Fruit fly (Drosophila melanogaster) whole organism, larva: ENCODE data around the gene CG7298.
A peak's percentile ranks its signal among the peaks of the same experiment; 100 is the strongest.

Experiments used
- noc ChIP-seq: fragments of 200-800 bp; sonication (Bioruptor generic); optimal IDR thresholded peaks from 3 replicates; lab custom pipeline; 2019; ENCODE audit warnings: missing biosample characterization, mild to moderate bottlenecking, missing genetic modification characterization, moderate library complexity

Gene CG7298

dm6 chr3L:20187885-20188570, 15.5 kb downstream of the CG7298 start, which contains the start of gene Ssk:
Ssk (plus strand) TSS chr3L:20188522.
- TF ChIP-seq noc (tag; lab: Kevin White, UChicago) = peak; percentile 65

- no peak for TF ChIP-seq noc (tag; lab: Kevin White, UChicago)
These were observed 17.0 kb downstream of the CG7298 start for dm6 chr3L:20186294-20187020.

dm6 chr3L:20185886-20186285, 17.6 kb downstream of the CG7298 start:
- TF ChIP-seq noc (tag; lab: Kevin White, UChicago) = no peak

dm6 chr3L:20185206-20185868, 18.1 kb downstream of the CG7298 start:
- TF ChIP-seq noc (tag; lab: Kevin White, UChicago) = no peak

- peak; percentile 59 for TF ChIP-seq noc (tag; lab: Kevin White, UChicago)
These were observed 20.0 kb downstream of the CG7298 start for dm6 chr3L:20183345-20184088.

dm6 chr3L:20182799-20183198, 20.7 kb downstream of the CG7298 start:
- no peak for TF ChIP-seq noc (tag; lab: Kevin White, UChicago)

- TF ChIP-seq noc (tag; lab: Kevin White, UChicago) = no peak
These were observed 25.4 kb downstream of the CG7298 start for dm6 chr3L:20178101-20178500.

- TF ChIP-seq noc (tag; lab: Kevin White, UChicago) = no peak
These were observed 25.8 kb downstream of the CG7298 start for dm6 chr3L:20177697-20178096.

- TF ChIP-seq noc (tag; lab: Kevin White, UChicago) = no peak
These were observed 35.3 kb downstream of the CG7298 start for dm6 chr3L:20168152-20168551.
